Worm (Caenorhabditis elegans): Measurements from ENCODE around the gene ZK1307.1.
"Not testable (repeated sequence)": the region's sequence is repeated elsewhere in the genome, so short reads cannot be mapped to it uniquely, and the experiment has no call there.

- not testable (repeated sequence) for TF ChIP-seq gei-8 (GFP tag; optimal IDR thresholded peaks at IDR 0.05); zag-1 (tag; optimal IDR thresholded peaks at IDR 0.05); fos-1 (tag; optimal IDR thresholded peaks at IDR 0.05); lsy-2 (tag; optimal IDR thresholded peaks at IDR 0.05); lin-38 (GFP tag; IDR thresholded peaks at IDR 0.05); ama-1 (optimal IDR thresholded peaks at IDR 0.05); ztf-11 (tag; optimal IDR thresholded peaks at IDR 0.05); nhr-11 (tag; optimal IDR thresholded peaks at IDR 0.05); snpc-4 (tag; optimal IDR thresholded peaks at IDR 0.05)
Observed at ce11 chrII:9633956-9634560, 21.3 kb downstream of the ZK1307.1 start.
